Worm (Caenorhabditis elegans): Measurements from ENCODE around the gene dylt-2.

- TF ChIP-seq lin-15B (tag; optimal IDR thresholded peaks at IDR 0.05) (no peak), nhr-237 (tag; optimal IDR thresholded peaks at IDR 0.05) (no peak), nhr-28 (tag; optimal IDR thresholded peaks at IDR 0.05) (no peak), ztf-4 (tag; optimal IDR thresholded peaks at IDR 0.05) (no peak), mdl-1 (tag; optimal IDR thresholded peaks at IDR 0.05) (no peak), nhr-11 (tag; optimal IDR thresholded peaks at IDR 0.05) (no peak), unc-62 (GFP tag; optimal IDR thresholded peaks at IDR 0.05) (no peak), ZK546.5 (tag; optimal IDR thresholded peaks at IDR 0.05) (no peak), nhr-12 (tag; optimal IDR thresholded peaks at IDR 0.05) (no peak), elt-2 (tag; optimal IDR thresholded peaks at IDR 0.05) (no peak), egl-5 (tag; optimal IDR thresholded peaks at IDR 0.05) (no peak), pha-4 (tag; optimal IDR thresholded peaks at IDR 0.05) (no peak), elt-3 (tag; optimal IDR thresholded peaks at IDR 0.05) (no peak), ceh-16 (tag; optimal IDR thresholded peaks at IDR 0.05) (no peak)
Measured at ce11 chrX:8890251-8890755, 49.7 kb downstream of the dylt-2 start.

All from whole organism, L3 larva.